Worm (Caenorhabditis elegans): ENCODE data around the gene C36B7.2.

DNA sequence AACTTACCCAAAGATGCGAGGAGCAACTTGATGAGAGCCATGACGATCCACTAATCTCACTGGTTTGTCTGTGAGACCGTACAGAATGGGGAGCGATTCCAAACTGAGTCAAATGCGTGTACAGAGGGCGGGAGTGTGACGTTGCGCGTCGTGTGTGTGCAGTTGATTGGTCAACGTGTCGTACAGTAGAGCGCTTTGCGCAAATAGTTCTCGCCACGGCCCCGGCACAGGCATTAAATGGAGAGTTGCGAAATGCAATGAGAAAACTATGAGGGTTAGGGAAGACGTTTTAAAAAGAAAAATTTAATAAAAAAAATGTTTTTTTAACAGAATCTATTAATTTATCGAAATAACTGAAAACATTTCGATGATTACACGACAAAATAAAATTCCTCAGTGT is 37.8 kb upstream of the C36B7.2 start, which contains the start of gene pdi-6:
- no peak for TF ChIP-seq unc-39 (tag; optimal IDR thresholded peaks at IDR 0.05)
- peak; percentile 44 for TF ChIP-seq nhr-77 (tag; optimal IDR thresholded peaks at IDR 0.05)
- TF ChIP-seq nhr-237 (tag; optimal IDR thresholded peaks at IDR 0.05) = no peak
- TF ChIP-seq ztf-4 (tag; optimal IDR thresholded peaks at IDR 0.05) = peak; percentile 58
- peak; percentile 90 for TF ChIP-seq lin-11 (tag; optimal IDR thresholded peaks at IDR 0.05)
- peak; percentile 93 for TF ChIP-seq lin-13 (GFP tag; optimal IDR thresholded peaks at IDR 0.05)
- peak; percentile 54 for TF ChIP-seq zag-1 (tag; optimal IDR thresholded peaks at IDR 0.05)
- peak; percentile 65 for TF ChIP-seq ceh-16 (tag; optimal IDR thresholded peaks at IDR 0.05)
- TF ChIP-seq ztf-1 (GFP tag; conservative IDR thresholded peaks at IDR 0.05) = no peak
- peak; percentile 62 for TF ChIP-seq egl-27 (tag; optimal IDR thresholded peaks at IDR 0.05)
- TF ChIP-seq nhr-12 (tag; optimal IDR thresholded peaks at IDR 0.05) = no peak
- TF ChIP-seq aly-2 (tag; optimal IDR thresholded peaks at IDR 0.05) = no peak
- TF ChIP-seq snpc-4 (tag; optimal IDR thresholded peaks at IDR 0.05) = peak; percentile 43
